Fruit fly (Drosophila melanogaster): ENCODE measurements around the gene CG31909.

CG31909 gene

dm6 chr2L:7295924-7296323, 38.6 kb downstream of the CG31909 start (continued):
- TF ChIP-seq Med (GFP tag) (peak; percentile 71), CG4730 (GFP tag; IDR thresholded peaks at IDR 0.05) (peak; percentile 44; the same call in 1 of the 2 replicates), eyg (GFP tag; optimal IDR thresholded peaks at IDR 0.05) (no peak), ab (GFP tag; optimal IDR thresholded peaks at IDR 0.05) (no peak), ind (GFP tag; optimal IDR thresholded peaks at IDR 0.05) (peak; percentile 64), sr (GFP tag; IDR thresholded peaks at IDR 0.05) (no peak), Gsc (GFP tag; IDR thresholded peaks at IDR 0.05) (peak; percentile 43; the same call in 1 of the 2 replicates), CG6254 (GFP tag; optimal IDR thresholded peaks at IDR 0.05) (peak; percentile 78), hb (GFP tag; IDR thresholded peaks at IDR 0.05; ENCODE audit: partially characterized antibody) (no peak), CG34422 (GFP tag; IDR thresholded peaks at IDR 0.05) (peak; percentile 72; the same call in 2 of the 3 replicates), pho (GFP tag; optimal IDR thresholded peaks at IDR 0.05) (no peak), Ets97D (GFP tag; optimal IDR thresholded peaks at IDR 0.05) (no peak), ems (GFP tag; optimal IDR thresholded peaks at IDR 0.05) (peak; percentile 32), chif (GFP tag; optimal IDR thresholded peaks at IDR 0.05) (peak; percentile 5 to 83), pita (GFP tag; optimal IDR thresholded peaks at IDR 0.05) (no peak), CG5180 (GFP tag; optimal IDR thresholded peaks at IDR 0.05) (peak; percentile 66), NfI (GFP tag; optimal IDR thresholded peaks at IDR 0.05) (peak; percentile 57), Dp (GFP tag; optimal IDR thresholded peaks at IDR 0.05) (no peak), ATbp (GFP tag; optimal IDR thresholded peaks at IDR 0.05) (peak; percentile 82), Mes4 (GFP tag; optimal IDR thresholded peaks at IDR 0.05) (peak; percentile 28), cad (GFP tag; optimal IDR thresholded peaks at IDR 0.05) (no peak), CG17385 (GFP tag; optimal IDR thresholded peaks at IDR 0.05) (peak; percentile 66), Hmx (GFP tag; optimal IDR thresholded peaks at IDR 0.05) (no peak), CG3407 (GFP tag; optimal IDR thresholded peaks at IDR 0.05) (peak; percentile 63), caup (GFP tag; optimal IDR thresholded peaks at IDR 0.05; ENCODE audit: severe bottlenecking) (no peak), PHDP (tag; optimal IDR thresholded peaks at IDR 0.05) (peak; percentile 69), CG8944 (GFP tag; optimal IDR thresholded peaks at IDR 0.05) (peak; percentile 26), org-1 (GFP tag; optimal IDR thresholded peaks at IDR 0.05) (peak; percentile 73), B-H1 (GFP tag; IDR thresholded peaks at IDR 0.05) (peak; percentile 45; the same call in 2 of the 3 replicates), Sry-β (GFP tag; optimal IDR thresholded peaks at IDR 0.05) (peak; percentile 13), toy (GFP tag; IDR thresholded peaks at IDR 0.05) (no peak), Xbp1 (GFP tag; optimal IDR thresholded peaks at IDR 0.05) (peak; percentile 69), Awh (GFP tag; IDR thresholded peaks at IDR 0.05) (no peak), Hr51 (GFP tag; optimal IDR thresholded peaks at IDR 0.05) (peak in 1 of 2 experiments; percentile 83), danr (GFP tag; IDR thresholded peaks at IDR 0.05) (peak; percentile 41), cas (GFP tag; IDR thresholded peaks at IDR 0.05) (no peak), CG10431 (GFP tag; optimal IDR thresholded peaks at IDR 0.05) (peak; percentile 71), BEAF-32 (GFP tag; optimal IDR thresholded peaks at IDR 0.05) (no peak), CG10654 (GFP tag; optimal IDR thresholded peaks at IDR 0.05) (peak; percentile 63), sima (GFP tag; optimal IDR thresholded peaks at IDR 0.05) (no peak), CG10274 (GFP tag; optimal IDR thresholded peaks at IDR 0.05) (no peak), hbn (GFP tag; IDR thresholded peaks at IDR 0.05; ENCODE audit: partially characterized antibody) (no peak), ftz-f1 (GFP tag; optimal IDR thresholded peaks at IDR 0.05) (no peak), Opbp (GFP tag; IDR thresholded peaks at IDR 0.05; ENCODE audit: partially characterized antibody) (no peak), aop (GFP tag; IDR thresholded peaks at IDR 0.05) (0 out of 2 replicates have a peak, but pooled peaks have one; percentile 3), ac (GFP tag; optimal IDR thresholded peaks at IDR 0.05) (peak; percentile 85), BtbVII (GFP tag; optimal IDR thresholded peaks at IDR 0.05) (peak; percentile 33), al (GFP tag; IDR thresholded peaks at IDR 0.05) (no peak), CG8281 (tag; optimal IDR thresholded peaks at IDR 0.05) (peak; percentile 39), CG1529 (GFP tag; optimal IDR thresholded peaks at IDR 0.05) (peak; percentile 85), Ssrp (tag; optimal IDR thresholded peaks at IDR 0.05) (peak; percentile 84)
